Fruit fly (Drosophila melanogaster) whole organism, embryonic: ENCODE measurements around the gene CG42795.

Experiments
- Adf1 ChIP-seq: fragments of 200-800 bp; sonication (Bioruptor generic); IDR thresholded peaks from 2 replicates; pipeline ENCODE4 v1.3.6; 2022; ENCODE audit warnings: missing biosample characterization, missing genetic modification characterization
- B-H1 ChIP-seq: fragments of 200-800 bp; sonication (Bioruptor generic); IDR thresholded peaks from 3 replicates; pipeline ENCODE4 v1.3.6; 2022; ENCODE audit warnings: missing biosample characterization, missing genetic modification characterization
- CG10267 ChIP-seq: fragments of 200-800 bp; sonication (Bioruptor generic); optimal IDR thresholded peaks from 2 replicates; lab custom pipeline; 2018; ENCODE audit warnings: missing biosample characterization, mild to moderate bottlenecking, missing genetic modification characterization, moderate library complexity
- CG10462 ChIP-seq: fragments of 200-800 bp; sonication (Bioruptor generic); optimal IDR thresholded peaks from 2 replicates; lab custom pipeline; 2016; ENCODE audit warnings: missing biosample characterization, missing genetic modification characterization
- CG11247 ChIP-seq: fragments of 200-800 bp; sonication (Bioruptor generic); IDR thresholded peaks from 2 replicates; pipeline ENCODE4 v1.3.6; 2022; ENCODE audit warnings: missing biosample characterization, missing genetic modification characterization
- CG12219 ChIP-seq: fragments of 200-800 bp; sonication (Bioruptor generic); optimal IDR thresholded peaks from 3 replicates; lab custom pipeline; 2018; ENCODE audit warnings: missing biosample characterization, mild to moderate bottlenecking, missing genetic modification characterization
- CG13123 ChIP-seq: fragments of 200-800 bp; sonication (Bioruptor generic); optimal IDR thresholded peaks from 2 replicates; lab custom pipeline; 2016; ENCODE audit warnings: missing biosample characterization, missing genetic modification characterization
- CG15479 ChIP-seq: fragments of 200-800 bp; sonication (Bioruptor generic); optimal IDR thresholded peaks from 3 replicates; lab custom pipeline; 2019; ENCODE audit warnings: missing biosample characterization, mild to moderate bottlenecking, missing genetic modification characterization, moderate library complexity
- CG15601 ChIP-seq: fragments of 200-800 bp; sonication (Bioruptor generic); optimal IDR thresholded peaks from 3 replicates; lab custom pipeline; 2019; ENCODE audit warnings: missing biosample characterization, mild to moderate bottlenecking, missing genetic modification characterization, moderate library complexity
- CG16863 ChIP-seq: fragments of 200-800 bp; sonication (Bioruptor generic); optimal IDR thresholded peaks from 3 replicates; lab custom pipeline; 2016; ENCODE audit warnings: missing biosample characterization, missing genetic modification characterization
- CG17328 ChIP-seq: fragments of 200-800 bp; sonication (Bioruptor generic); IDR thresholded peaks from 2 replicates; pipeline ENCODE4 v1.3.6; 2022; ENCODE audit warnings: missing biosample characterization, missing genetic modification characterization
- CG18476 ChIP-seq: fragments of 200-800 bp; sonication (Bioruptor generic); optimal IDR thresholded peaks from 2 replicates; lab custom pipeline; 2016; ENCODE audit warnings: missing biosample characterization, mild to moderate bottlenecking, missing genetic modification characterization
- CG18599 ChIP-seq: fragments of 200-800 bp; sonication (Bioruptor generic); optimal IDR thresholded peaks from 3 replicates; lab custom pipeline; 2017; ENCODE audit warnings: missing biosample characterization, missing genetic modification characterization, mild to moderate bottlenecking, moderate library complexity, missing genetic modification reagents
- CG2678 ChIP-seq: fragments of 200-800 bp; sonication (Bioruptor generic); optimal IDR thresholded peaks from 3 replicates; lab custom pipeline; 2019; ENCODE audit warnings: missing biosample characterization, mild to moderate bottlenecking, missing genetic modification characterization, moderate library complexity
- CG31441 ChIP-seq: fragments of 200-800 bp; sonication (Bioruptor generic); IDR thresholded peaks from 2 replicates; pipeline ENCODE4 v1.3.6; 2022; ENCODE audit warnings: missing biosample characterization, missing genetic modification characterization
- CG34376 ChIP-seq: fragments of 200-800 bp; sonication (Bioruptor generic); optimal IDR thresholded peaks from 2 replicates; lab custom pipeline; 2018; ENCODE audit warnings: missing biosample characterization, mild to moderate bottlenecking, missing genetic modification characterization
- CG6654 ChIP-seq: fragments of 200-800 bp; sonication (Bioruptor generic); optimal IDR thresholded peaks from 2 replicates; lab custom pipeline; 2017; ENCODE audit warnings: missing biosample characterization, mild to moderate bottlenecking, missing genetic modification characterization
- CG6765 ChIP-seq: fragments of 200-800 bp; sonication (Bioruptor generic); optimal IDR thresholded peaks from 3 replicates; lab custom pipeline; 2017; ENCODE audit warnings: missing biosample characterization, mild to moderate bottlenecking, missing genetic modification characterization
- CG7556 ChIP-seq: fragments of 200-800 bp; sonication (Bioruptor generic); optimal IDR thresholded peaks from 2 replicates; lab custom pipeline; 2017; ENCODE audit warnings: missing biosample characterization, mild to moderate bottlenecking, missing genetic modification characterization
- CG7786 ChIP-seq: fragments of 200-800 bp; sonication (Bioruptor generic); optimal IDR thresholded peaks from 2 replicates; lab custom pipeline; 2016; ENCODE audit warnings: missing biosample characterization, missing genetic modification characterization
- CG7839 ChIP-seq: fragments of 200-800 bp; sonication (Bioruptor generic); optimal IDR thresholded peaks from 3 replicates; lab custom pipeline; 2018; ENCODE audit warnings: missing biosample characterization, mild to moderate bottlenecking, missing genetic modification characterization, moderate library complexity
- CG8281 ChIP-seq: fragments of 200-800 bp; sonication (Bioruptor generic); optimal IDR thresholded peaks from 2 replicates; lab custom pipeline; 2018; ENCODE audit warnings: missing biosample characterization, mild to moderate bottlenecking, missing genetic modification characterization, moderate library complexity
- CG8290 ChIP-seq, 3 experiments: fragments of 200-800 bp; sonication (Bioruptor generic); optimal IDR thresholded peaks; 2 replicates each; lab custom pipeline; 2016 to 2019; ENCODE audit warnings: missing biosample characterization in 3 of 3, missing genetic modification characterization in 3 of 3, mild to moderate bottlenecking in 2 of 3, moderate library complexity in 1 of 3
- CG8765 ChIP-seq: fragments of 200-800 bp; sonication (Bioruptor generic); IDR thresholded peaks from 2 replicates; pipeline ENCODE4 v1.3.6; 2022; ENCODE audit warnings: missing biosample characterization, missing genetic modification characterization
- CHES-1-like ChIP-seq: fragments of 200-800 bp; sonication (Bioruptor generic); optimal IDR thresholded peaks from 2 replicates; lab custom pipeline; 2016; ENCODE audit warnings: missing biosample characterization, missing genetic modification characterization
- CrebB ChIP-seq: fragments of 200-800 bp; sonication (Bioruptor generic); optimal IDR thresholded peaks from 3 replicates; lab custom pipeline; 2018; ENCODE audit warnings: missing biosample characterization, mild to moderate bottlenecking, missing genetic modification characterization
- ERR ChIP-seq: fragments of 200-800 bp; sonication (Bioruptor generic); optimal IDR thresholded peaks from 2 replicates; lab custom pipeline; 2016; ENCODE audit warnings: missing biosample characterization, missing genetic modification characterization
- H2.0 ChIP-seq: fragments of 200-800 bp; sonication (Bioruptor generic); IDR thresholded peaks from 2 replicates; pipeline ENCODE4 v1.3.6; 2022; ENCODE audit warnings: missing biosample characterization, missing genetic modification characterization
- Hey ChIP-seq: fragments of 200-800 bp; sonication (Bioruptor generic); optimal IDR thresholded peaks from 3 replicates; lab custom pipeline; 2018; ENCODE audit warnings: missing biosample characterization, mild to moderate bottlenecking, missing genetic modification characterization
- Kr ChIP-seq: fragments of 200-800 bp; sonication (Bioruptor generic); optimal IDR thresholded peaks from 2 replicates; lab custom pipeline; 2017; ENCODE audit warnings: missing biosample characterization, mild to moderate bottlenecking, missing genetic modification characterization
- MTF-1 ChIP-seq: fragments of 200-800 bp; sonication (Bioruptor generic); optimal IDR thresholded peaks from 2 replicates; lab custom pipeline; 2018; ENCODE audit warnings: missing biosample characterization, mild to moderate bottlenecking, missing genetic modification characterization, borderline replicate concordance
- NfI ChIP-seq: fragments of 200-800 bp; sonication (Bioruptor generic); optimal IDR thresholded peaks from 3 replicates; lab custom pipeline; 2018; ENCODE audit warnings: missing biosample characterization, mild to moderate bottlenecking, missing genetic modification characterization, moderate library complexity
- Optix ChIP-seq: fragments of 200-800 bp; sonication (Bioruptor generic); IDR thresholded peaks from 3 replicates; pipeline ENCODE4 v1.3.6; 2022; ENCODE audit warnings: missing biosample characterization, missing genetic modification characterization
- Usf ChIP-seq: fragments of 200-800 bp; sonication (Bioruptor generic); optimal IDR thresholded peaks from 2 replicates; lab custom pipeline; 2017; ENCODE audit warnings: missing genotype, missing biosample characterization, missing genetic modification characterization
- Xbp1 ChIP-seq: fragments of 200-800 bp; sonication (Bioruptor generic); optimal IDR thresholded peaks from 3 replicates; lab custom pipeline; 2016; ENCODE audit warnings: missing biosample characterization, mild to moderate bottlenecking, missing genetic modification characterization
- exex ChIP-seq: fragments of 200-800 bp; sonication (Bioruptor generic); optimal IDR thresholded peaks from 4 replicates; lab custom pipeline; 2018; ENCODE audit warnings: missing biosample characterization, mild to moderate bottlenecking, missing genetic modification characterization, moderate library complexity
- fd64A ChIP-seq: fragments of 200-800 bp; sonication (Bioruptor generic); optimal IDR thresholded peaks from 3 replicates; lab custom pipeline; 2018; ENCODE audit warnings: missing biosample characterization, mild to moderate bottlenecking, missing genetic modification characterization
- gfzf ChIP-seq: fragments of 200-800 bp; sonication (Bioruptor generic); optimal IDR thresholded peaks from 2 replicates; lab custom pipeline; 2016; ENCODE audit warnings: missing biosample characterization, mild to moderate bottlenecking, missing genetic modification characterization, moderate library complexity
- ind ChIP-seq: fragments of 200-800 bp; sonication (Bioruptor generic); optimal IDR thresholded peaks from 3 replicates; lab custom pipeline; 2016; ENCODE audit warnings: missing biosample characterization, missing genetic modification characterization
- jumu ChIP-seq: fragments of 200-800 bp; sonication (Bioruptor generic); optimal IDR thresholded peaks from 3 replicates; lab custom pipeline; 2016; ENCODE audit warnings: missing biosample characterization, missing genetic modification characterization
- lov ChIP-seq, 2 experiments: fragments of 200-800 bp in 1 of 2; fragments of >200 bp in 1 of 2; sonication (Bioruptor generic) in 1 of 2; IDR thresholded peaks in 1 of 2; optimal IDR thresholded peaks in 1 of 2; 2 replicates in 1 of 2; 3 replicates in 1 of 2; pipeline versions ENCODE4 v1.3.6 to Lab custom; 2017 to 2022; ENCODE audit warnings: missing biosample characterization in 1 of 2, missing genetic modification characterization in 1 of 2
- pan ChIP-seq, 4 experiments: fragments of >200 bp in 3 of 4; fragments of 200-800 bp in 1 of 4; sonication (Bioruptor generic) in 1 of 4; optimal IDR thresholded peaks in 3 of 4; IDR thresholded peaks in 1 of 4; 2 replicates each; pipeline versions ENCODE4 v1.3.6 to Lab custom; 2017 to 2022; ENCODE audit warnings: missing biosample characterization in 2 of 4, missing genetic modification characterization in 2 of 4, mixed read lengths in 1 of 4
- pzg ChIP-seq: fragments of 200-800 bp; sonication (Bioruptor generic); optimal IDR thresholded peaks from 3 replicates; lab custom pipeline; 2018; ENCODE audit warnings: missing biosample characterization, mild to moderate bottlenecking, missing genetic modification characterization, moderate library complexity
- ranshi ChIP-seq: fragments of 200-800 bp; sonication (Bioruptor generic); IDR thresholded peaks from 2 replicates; pipeline ENCODE4 v1.3.6; 2022; ENCODE audit warnings: missing biosample characterization, missing genetic modification characterization
- sim ChIP-seq: fragments of 200-800 bp; sonication (Bioruptor generic); IDR thresholded peaks from 2 replicates; pipeline ENCODE4 v1.3.6; 2022; ENCODE audit warnings: missing biosample characterization, missing genetic modification characterization
- tio ChIP-seq: fragments of 200-800 bp; sonication (Bioruptor generic); optimal IDR thresholded peaks from 2 replicates; lab custom pipeline; 2017; ENCODE audit warnings: missing biosample characterization, missing genetic modification characterization, inconsistent platforms
- toy ChIP-seq: fragments of 200-800 bp; sonication (Bioruptor generic); IDR thresholded peaks from 2 replicates; pipeline ENCODE4 v1.3.6; 2022; ENCODE audit warnings: missing biosample characterization, missing genetic modification characterization
- trem ChIP-seq: fragments of 200-800 bp; optimal IDR thresholded peaks from 3 replicates; lab custom pipeline; 2019; ENCODE audit warnings: missing biosample characterization, mild to moderate bottlenecking, missing genetic modification characterization, moderate library complexity

The CG42795 gene

dm6 chr3R:10265552-10266137 lies 40.2 kb downstream of the CG42795 start (continued):
- TF ChIP-seq CG15479 (GFP tag; lab: Kevin White, UChicago) (peak; percentile 1), CG2678 (tag; lab: Kevin White, UChicago) (peak; percentile 75), Optix (GFP tag; lab: Robert Waterston, UW) (no peak), CG17328 (GFP tag; lab: Robert Waterston, UW) (no peak), CG10462 (GFP tag; lab: Kevin White, UChicago) (peak; percentile 27), CG8290 (GFP tag; optimal IDR thresholded peaks at IDR 0.05; lab: Kevin White, UChicago) (no peak), CG8290 (tag; optimal IDR thresholded peaks at IDR 0.05; lab: Kevin White, UChicago) (peak in 1 of 2 experiments; percentile 78), CG18599 (GFP tag; lab: Kevin White, UChicago) (peak; percentile 77), pzg (GFP tag; lab: Kevin White, UChicago) (no peak), CG34376 (GFP tag; lab: Kevin White, UChicago) (no peak), CG10267 (tag; lab: Kevin White, UChicago) (peak; percentile 42), Kr (GFP tag; lab: Kevin White, UChicago) (no peak), CG7786 (GFP tag; lab: Kevin White, UChicago) (peak; percentile 63), CG18476 (GFP tag; lab: Kevin White, UChicago) (peak; percentile 2), CG16863 (GFP tag; lab: Kevin White, UChicago) (peak; percentile 4), B-H1 (GFP tag; lab: Robert Waterston, UW) (no peak; the same call in 1 of the 3 replicates), ERR (no peak), CG8281 (tag; lab: Kevin White, UChicago) (no peak), Hey (tag; lab: Kevin White, UChicago) (no peak), H2.0 (peak; percentile 46), CG12219 (GFP tag; lab: Kevin White, UChicago) (no peak), CG13123 (GFP tag; lab: Kevin White, UChicago) (no peak), CG8765 (GFP tag; lab: Robert Waterston, UW) (no peak; the same call in 1 of the 2 replicates), Xbp1 (GFP tag; lab: Kevin White, UChicago) (peak; percentile 55), pan (optimal IDR thresholded peaks at IDR 0.05; lab: Kevin White, UChicago) (no peak), pan (GFP tag; optimal IDR thresholded peaks at IDR 0.05 in 1 of 2, IDR thresholded peaks at IDR 0.05 in 1 of 2) (peak in 1 of 2 experiments; percentile 57), ind (GFP tag; lab: Kevin White, UChicago) (peak; percentile 58), CG6654 (GFP tag; lab: Kevin White, UChicago) (no peak), trem (tag; lab: Kevin White, UChicago) (no peak), CG7839 (tag; lab: Kevin White, UChicago) (peak; percentile 68), exex (tag; lab: Kevin White, UChicago) (peak; percentile 12), NfI (peak; percentile 37), ranshi (peak; percentile 40), Usf (GFP tag; lab: Kevin White, UChicago) (peak; percentile 29), MTF-1 (GFP tag; lab: Kevin White, UChicago) (no peak), lov (optimal IDR thresholded peaks at IDR 0.05; lab: Kevin White, UChicago) (no peak), lov (GFP tag; IDR thresholded peaks at IDR 0.05; lab: Robert Waterston, UW) (no peak), CG6765 (GFP tag; lab: Kevin White, UChicago) (peak; percentile 35), CG15601 (tag; lab: Kevin White, UChicago) (no peak), fd64A (GFP tag; lab: Kevin White, UChicago) (no peak), jumu (GFP tag; lab: Kevin White, UChicago) (peak; percentile 33), CG11247 (GFP tag; lab: Robert Waterston, UW) (peak; percentile 24), CG31441 (GFP tag; lab: Robert Waterston, UW) (peak; percentile 58), Adf1 (GFP tag; lab: Robert Waterston, UW) (peak; percentile 64), sim (GFP tag; lab: Robert Waterston, UW) (no peak), toy (GFP tag; lab: Robert Waterston, UW) (0 out of 2 replicates have a peak, but pooled peaks have one; percentile 64), CG7556 (GFP tag; lab: Kevin White, UChicago) (peak; percentile 67), CrebB (tag; lab: Kevin White, UChicago) (no peak), CHES-1-like (GFP tag; lab: Kevin White, UChicago) (peak; percentile 9), tio (GFP tag; lab: Kevin White, UChicago) (peak; percentile 44), gfzf (GFP tag; lab: Kevin White, UChicago) (no peak)
